Worm (Caenorhabditis elegans) whole organism, L4/young adult: ENCODE measurements around the gene T03D3.5.

Experiments used
- dao-5 ChIP-seq: sonication (generic microtip); optimal IDR thresholded peaks from 2 replicates; lab custom pipeline; 2016; ENCODE audit warnings: missing genotype, missing genetic modification characterization, moderate library complexity, missing compliant biosample characterization
- him-1 ChIP-seq: sonication (generic microtip); optimal IDR thresholded peaks from 2 replicates; lab custom pipeline; 2016; ENCODE audit warnings: missing genotype, missing genetic modification reagents, missing genetic modification characterization, missing compliant biosample characterization

DNA sequence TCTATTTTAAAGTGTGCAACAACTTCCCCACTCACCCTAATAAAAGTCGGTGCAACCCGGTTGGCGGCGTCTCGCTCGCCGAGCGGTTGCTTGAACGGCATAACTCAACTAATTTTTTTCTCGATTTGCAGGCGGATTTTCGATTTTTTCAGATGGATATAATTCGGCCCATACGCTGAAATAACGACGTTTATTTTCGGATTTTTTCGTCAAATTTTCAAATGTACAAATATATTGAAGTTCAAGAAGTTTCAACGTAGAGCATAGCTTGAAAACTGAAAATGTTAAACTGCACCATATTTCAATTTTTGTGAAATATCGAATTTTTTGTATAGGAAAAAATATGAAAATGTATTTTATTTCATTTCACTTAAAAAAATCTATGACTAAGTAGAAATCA is 18.9 kb downstream of the T03D3.5 start, which contains the start of gene ketn-1:
- TF ChIP-seq him-1 (no peak), dao-5 (tag; lab: Kevin White, UChicago) (no peak)
